Fruit fly (Drosophila melanogaster) whole organism, wandering third instar larva: ENCODE results near the gene CG14441.

Experiments used
- Abd-B ChIP-seq: fragments of >200 bp; optimal IDR thresholded peaks from 2 replicates; lab custom pipeline; 2017; ENCODE audit warnings: missing biosample characterization, missing genetic modification characterization
- CG32264 ChIP-seq: fragments of 200-800 bp; sonication (Bioruptor generic); optimal IDR thresholded peaks from 2 replicates; lab custom pipeline; 2016; ENCODE audit warnings: missing biosample characterization, missing genetic modification characterization
- CG9705 ChIP-seq: fragments of 200-800 bp; sonication (Bioruptor generic); optimal IDR thresholded peaks from 2 replicates; lab custom pipeline; 2018; ENCODE audit warnings: missing biosample characterization, mild to moderate bottlenecking, missing genetic modification characterization
- CrebA ChIP-seq: fragments of 200-800 bp; sonication (Bioruptor generic); optimal IDR thresholded peaks from 2 replicates; lab custom pipeline; 2016; ENCODE audit warnings: missing biosample characterization, mild to moderate bottlenecking, missing genetic modification characterization, borderline replicate concordance
- Dif ChIP-seq: fragments of 200-275, 200-300 bp; sonication (Bioruptor generic); optimal IDR thresholded peaks from 2 replicates; lab custom pipeline; 2018; ENCODE audit warnings: missing biosample characterization, missing genetic modification characterization; ENCODE audit not compliant: partially characterized antibody
- HLH106 ChIP-seq: fragments of 200-800 bp; optimal IDR thresholded peaks from 3 replicates; lab custom pipeline; 2019; ENCODE audit warnings: missing biosample characterization, mild to moderate bottlenecking, missing genetic modification characterization, moderate library complexity
- Hr83 ChIP-seq: fragments of 200-300 bp; sonication (Bioruptor generic); optimal IDR thresholded peaks from 2 replicates; lab custom pipeline; 2016; ENCODE audit warnings: missing biosample characterization, mild to moderate bottlenecking, missing genetic modification characterization, moderate library complexity; ENCODE audit not compliant: poor library complexity, severe bottlenecking
- Jra ChIP-seq: sonication (Bioruptor generic); optimal IDR thresholded peaks from 2 replicates; lab custom pipeline; 2016; ENCODE audit warnings: missing biosample characterization, missing genetic modification characterization
- Mio ChIP-seq: sonication (Bioruptor generic); optimal IDR thresholded peaks from 2 replicates; lab custom pipeline; 2016; ENCODE audit warnings: missing biosample characterization, missing genetic modification characterization
- Myc ChIP-seq: fragments of >200 bp; optimal IDR thresholded peaks from 2 replicates; lab custom pipeline; 2017
- N ChIP-seq: fragments of >200 bp; optimal IDR thresholded peaks from 2 replicates; lab custom pipeline; 2018; ENCODE audit warnings: missing biosample characterization, missing external identifiers, missing genetic modification characterization
- OdsH ChIP-seq: fragments of 200-800 bp; sonication (Bioruptor generic); optimal IDR thresholded peaks from 2 replicates; lab custom pipeline; 2016; ENCODE audit warnings: missing biosample characterization, mild to moderate bottlenecking, missing genetic modification characterization
- Rel ChIP-seq, 2 experiments: fragments of 200-800 bp; sonication (Bioruptor generic) in 1 of 2; optimal IDR thresholded peaks; 2 replicates in 1 of 2; 3 replicates in 1 of 2; lab custom pipeline; 2016 to 2019; ENCODE audit warnings: mild to moderate bottlenecking in 2 of 2, missing biosample characterization in 2 of 2, missing genetic modification characterization in 2 of 2, moderate library complexity in 1 of 2
- Vsx2 ChIP-seq: fragments of 200-300, 225-300 bp; sonication (Bioruptor generic); optimal IDR thresholded peaks from 2 replicates; lab custom pipeline; 2018; ENCODE audit warnings: missing biosample characterization, missing genetic modification characterization; ENCODE audit not compliant: partially characterized antibody
- br ChIP-seq: fragments of 200-800 bp; sonication (Bioruptor generic); optimal IDR thresholded peaks from 2 replicates; lab custom pipeline; 2016; ENCODE audit warnings: missing biosample characterization, missing genetic modification characterization
- brk ChIP-seq: fragments of 200-800 bp; sonication (Bioruptor generic); optimal IDR thresholded peaks from 2 replicates; lab custom pipeline; 2016; ENCODE audit warnings: missing biosample characterization, mild to moderate bottlenecking, missing genetic modification characterization
- dl ChIP-seq, 2 experiments: fragments of 175-275, 200-275 bp in 1 of 2; fragments of 200-275 bp in 1 of 2; sonication (Bioruptor generic); optimal IDR thresholded peaks; lab custom pipeline; 2018; ENCODE audit warnings: mild to moderate bottlenecking in 2 of 2, missing biosample characterization in 2 of 2, missing genetic modification characterization in 2 of 2, moderate library complexity in 2 of 2; ENCODE audit not compliant: partially characterized antibody in 2 of 2, insufficient read depth in 1 of 2
- dmrt93B ChIP-seq: fragments of 200-800 bp; sonication (Bioruptor generic); optimal IDR thresholded peaks from 2 replicates; lab custom pipeline; 2018; ENCODE audit warnings: missing biosample characterization, mild to moderate bottlenecking, missing genetic modification characterization
- dsf ChIP-seq: sonication (Bioruptor generic); optimal IDR thresholded peaks from 2 replicates; lab custom pipeline; 2016; ENCODE audit warnings: missing biosample characterization, missing genetic modification characterization, borderline replicate concordance
- ey ChIP-seq: fragments of 200-800 bp; sonication (Bioruptor generic); optimal IDR thresholded peaks from 2 replicates; lab custom pipeline; 2016; ENCODE audit warnings: missing biosample characterization, missing genetic modification characterization
- foxo ChIP-seq, 2 experiments: fragments of 200-800 bp; sonication (Bioruptor generic); optimal IDR thresholded peaks; 2 replicates in 1 of 2; 3 replicates in 1 of 2; lab custom pipeline; 2016 to 2017; ENCODE audit warnings: missing biosample characterization in 2 of 2, missing genetic modification characterization in 2 of 2
- fru ChIP-seq: fragments of 200-800 bp; sonication (Bioruptor generic); optimal IDR thresholded peaks from 3 replicates; lab custom pipeline; 2016; ENCODE audit warnings: missing biosample characterization, mild to moderate bottlenecking, missing genetic modification characterization
- jim ChIP-seq: fragments of 175-275, 200-325 bp; sonication (Bioruptor generic); optimal IDR thresholded peaks from 2 replicates; lab custom pipeline; 2016; ENCODE audit warnings: missing biosample characterization, mild to moderate bottlenecking, missing genetic modification characterization
- lola ChIP-seq: fragments of >200 bp; optimal IDR thresholded peaks from 2 replicates; lab custom pipeline; 2017; ENCODE audit warnings: missing biosample characterization, missing genetic modification characterization
- psq ChIP-seq: fragments of 200-800 bp; sonication (Bioruptor generic); optimal IDR thresholded peaks from 3 replicates; lab custom pipeline; 2017; ENCODE audit warnings: missing biosample characterization, mild to moderate bottlenecking, missing genetic modification characterization, moderate library complexity
- rgr ChIP-seq: fragments of 200-800 bp; sonication (Bioruptor generic); optimal IDR thresholded peaks from 3 replicates; lab custom pipeline; 2016; ENCODE audit warnings: missing biosample characterization, mild to moderate bottlenecking, missing genetic modification characterization
- sage ChIP-seq: fragments of 200-800 bp; sonication (Bioruptor generic); optimal IDR thresholded peaks from 2 replicates; lab custom pipeline; 2016; ENCODE audit warnings: missing biosample characterization, mild to moderate bottlenecking, missing genetic modification characterization
- sv ChIP-seq: fragments of 200-800 bp; sonication (Bioruptor generic); optimal IDR thresholded peaks from 3 replicates; lab custom pipeline; 2016; ENCODE audit warnings: missing biosample characterization, missing genetic modification characterization
- tai ChIP-seq: sonication (Bioruptor generic); optimal IDR thresholded peaks from 2 replicates; lab custom pipeline; 2016; ENCODE audit warnings: missing biosample characterization, missing genetic modification characterization
- usp ChIP-seq: fragments of >200 bp; optimal IDR thresholded peaks from 2 replicates; lab custom pipeline; 2017; ENCODE audit warnings: missing biosample characterization, missing genetic modification characterization
- woc ChIP-seq: sonication (Bioruptor generic); optimal IDR thresholded peaks from 2 replicates; lab custom pipeline; 2016; ENCODE audit warnings: missing biosample characterization, mild to moderate bottlenecking, missing genetic modification characterization

Gene CG14441

dm6 chrX:6702028-6702433, 2.7 kb downstream of the CG14441 start:
- TF ChIP-seq sv (GFP tag; lab: Kevin White, UChicago): peak; percentile 20
- TF ChIP-seq N (GFP tag; lab: Kevin White, UChicago): no peak

- TF ChIP-seq CG32264 (no peak), foxo (GFP tag; optimal IDR thresholded peaks at IDR 0.05; lab: Kevin White, UChicago) (no peak), jim (GFP tag; lab: Kevin White, UChicago) (no peak), Dif (GFP tag; lab: Kevin White, UChicago) (no peak), Mio (GFP tag; lab: Kevin White, UChicago) (no peak), rgr (no peak), tai (GFP tag; lab: Kevin White, UChicago) (no peak), Hr83 (no peak)
Observed at dm6 chrX:6702591-6702990, 3.3 kb downstream of the CG14441 start.

dm6 chrX:6703237-6703636, 3.9 kb downstream of the CG14441 start:
- TF ChIP-seq sage (GFP tag; lab: Kevin White, UChicago): no peak

- TF ChIP-seq psq (GFP tag; lab: Kevin White, UChicago) (no peak), Vsx2 (GFP tag; lab: Kevin White, UChicago) (no peak), lola (GFP tag; lab: Kevin White, UChicago) (no peak), CG9705 (GFP tag; lab: Kevin White, UChicago) (no peak), Rel (GFP tag; optimal IDR thresholded peaks at IDR 0.05; lab: Kevin White, UChicago) (no peak), Rel (tag; optimal IDR thresholded peaks at IDR 0.05; lab: Kevin White, UChicago) (no peak), dsf (GFP tag; lab: Kevin White, UChicago) (no peak), Hr83 (no peak), dmrt93B (no peak), Abd-B (no peak), Jra (GFP tag; lab: Kevin White, UChicago) (no peak), rgr (no peak), sv (GFP tag; lab: Kevin White, UChicago) (no peak), CG32264 (no peak), sage (GFP tag; lab: Kevin White, UChicago) (no peak), ey (no peak), N (GFP tag; lab: Kevin White, UChicago) (no peak), usp (GFP tag; lab: Kevin White, UChicago) (no peak)
Observed at dm6 chrX:6703957-6704356, 4.6 kb downstream of the CG14441 start.

- peak; percentile 9 for TF ChIP-seq HLH106
- TF ChIP-seq rgr: no peak
- TF ChIP-seq fru: peak; percentile 33
- TF ChIP-seq foxo (GFP tag; optimal IDR thresholded peaks at IDR 0.05; lab: Kevin White, UChicago): peak in 1 of 2 experiments; percentile 33
- TF ChIP-seq woc: peak; percentile 6
Observed at dm6 chrX:6705059-6705802, 5.9 kb downstream of the CG14441 start.

- TF ChIP-seq CG32264: no peak
- no peak for TF ChIP-seq OdsH (GFP tag; lab: Kevin White, UChicago)
- no peak for TF ChIP-seq psq (GFP tag; lab: Kevin White, UChicago)
- TF ChIP-seq jim (GFP tag; lab: Kevin White, UChicago): no peak
- no peak for TF ChIP-seq dl (GFP tag; optimal IDR thresholded peaks at IDR 0.05; lab: Kevin White, UChicago; ENCODE audit: insufficient read depth in 1 of 2, partially characterized antibody in 2 of 2)
- TF ChIP-seq usp (GFP tag; lab: Kevin White, UChicago): no peak
- no peak for TF ChIP-seq HLH106
- TF ChIP-seq br: no peak
- no peak for TF ChIP-seq Abd-B
- TF ChIP-seq CrebA (GFP tag; lab: Kevin White, UChicago): no peak
- no peak for TF ChIP-seq foxo (GFP tag; optimal IDR thresholded peaks at IDR 0.05; lab: Kevin White, UChicago)
- TF ChIP-seq ey: no peak
- TF ChIP-seq brk (GFP tag; lab: Kevin White, UChicago): no peak
- no peak for TF ChIP-seq Dif (GFP tag; lab: Kevin White, UChicago)
- no peak for TF ChIP-seq lola (GFP tag; lab: Kevin White, UChicago)
- no peak for TF ChIP-seq Myc (lab: Kevin White, UChicago)
- no peak for TF ChIP-seq sage (GFP tag; lab: Kevin White, UChicago)
- no peak for TF ChIP-seq dsf (GFP tag; lab: Kevin White, UChicago)
Observed at dm6 chrX:6705890-6706289, 6.6 kb downstream of the CG14441 start.
